Fruit fly (Drosophila melanogaster) whole organism, embryonic: ENCODE data around the gene rt.

Experiments
- CG10462 ChIP-seq: fragments of 200-800 bp; sonication (Bioruptor generic); optimal IDR thresholded peaks from 2 replicates; lab custom pipeline; 2016; ENCODE audit warnings: missing biosample characterization, missing genetic modification characterization
- CG12659 ChIP-seq: fragments of 200-800 bp; sonication (Bioruptor generic); optimal IDR thresholded peaks from 3 replicates; lab custom pipeline; 2017; ENCODE audit warnings: mild to moderate bottlenecking, missing biosample characterization, missing genetic modification reagents, missing genetic modification characterization
- CG13624 ChIP-seq: fragments of 200-800 bp; sonication (Bioruptor generic); optimal IDR thresholded peaks from 2 replicates; lab custom pipeline; 2016; ENCODE audit warnings: missing biosample characterization, missing genetic modification characterization
- CG1647 ChIP-seq: fragments of 200-800 bp; sonication (Bioruptor generic); optimal IDR thresholded peaks from 3 replicates; lab custom pipeline; 2016; ENCODE audit warnings: missing biosample characterization, missing genetic modification characterization
- CG16863 ChIP-seq: fragments of 200-800 bp; sonication (Bioruptor generic); optimal IDR thresholded peaks from 3 replicates; lab custom pipeline; 2016; ENCODE audit warnings: missing biosample characterization, missing genetic modification characterization
- CG2875 ChIP-seq: fragments of 200-800 bp; sonication (Bioruptor generic); optimal IDR thresholded peaks from 2 replicates; lab custom pipeline; 2017; ENCODE audit warnings: missing biosample characterization, mild to moderate bottlenecking, missing genetic modification characterization, missing genetic modification reagents
- CG3163 ChIP-seq: fragments of 200-800 bp; sonication (Bioruptor generic); optimal IDR thresholded peaks from 3 replicates; lab custom pipeline; 2016; ENCODE audit warnings: missing biosample characterization, missing genetic modification characterization
- CG3281 ChIP-seq: fragments of 200-800 bp; sonication (Bioruptor generic); optimal IDR thresholded peaks from 3 replicates; lab custom pipeline; 2017; ENCODE audit warnings: missing biosample characterization, mild to moderate bottlenecking, missing genetic modification characterization
- CG4328 ChIP-seq: fragments of 200-800 bp; sonication (Bioruptor generic); optimal IDR thresholded peaks from 3 replicates; lab custom pipeline; 2017; ENCODE audit warnings: missing biosample characterization, missing genetic modification reagents, missing genetic modification characterization
- CG4424 ChIP-seq: fragments of 200-800 bp; sonication (Bioruptor generic); optimal IDR thresholded peaks from 3 replicates; lab custom pipeline; 2016; ENCODE audit warnings: missing biosample characterization, missing genetic modification characterization
- CG5180 ChIP-seq: fragments of 200-800 bp; sonication (Bioruptor generic); optimal IDR thresholded peaks from 3 replicates; lab custom pipeline; 2017; ENCODE audit warnings: missing biosample characterization, missing genetic modification characterization, mild to moderate bottlenecking, moderate library complexity, missing genetic modification reagents
- CG9609 ChIP-seq: fragments of 200-800 bp; sonication (Bioruptor generic); optimal IDR thresholded peaks from 3 replicates; lab custom pipeline; 2016; ENCODE audit warnings: missing biosample characterization, missing genetic modification characterization
- CG9817 ChIP-seq: fragments of 200-800 bp; sonication (Bioruptor generic); optimal IDR thresholded peaks from 2 replicates; lab custom pipeline; 2018; ENCODE audit warnings: missing biosample characterization, mild to moderate bottlenecking, missing genetic modification characterization, moderate library complexity
- Doc3 ChIP-seq: fragments of 200-800 bp; sonication (Bioruptor generic); IDR thresholded peaks from 3 replicates; pipeline ENCODE4 v1.3.6; 2022; ENCODE audit warnings: missing biosample characterization, missing genetic modification characterization; ENCODE audit not compliant: partially characterized antibody
- Ets65A ChIP-seq: fragments of 200-800 bp; sonication (Bioruptor generic); peaks from one replicate; lab custom pipeline; 2016; ENCODE audit warnings: missing biosample characterization, missing genetic modification characterization
- Ets97D ChIP-seq: fragments of 200-800 bp; sonication (Bioruptor generic); optimal IDR thresholded peaks from 3 replicates; lab custom pipeline; 2016; ENCODE audit warnings: missing biosample characterization, missing genetic modification characterization
- Fer3 ChIP-seq: fragments of 200-800 bp; sonication (Bioruptor generic); optimal IDR thresholded peaks from 2 replicates; lab custom pipeline; 2018; ENCODE audit warnings: missing biosample characterization, mild to moderate bottlenecking, missing genetic modification characterization, moderate library complexity
- Gug ChIP-seq: fragments of 200-800 bp; sonication (Bioruptor generic); IDR thresholded peaks from 4 replicates; pipeline ENCODE4 v1.3.6; 2022; ENCODE audit warnings: missing biosample characterization, missing genetic modification characterization
- HLH3B ChIP-seq: fragments of 200-800 bp; sonication (Bioruptor generic); IDR thresholded peaks from 2 replicates; pipeline ENCODE4 v1.3.6; 2022; ENCODE audit warnings: missing biosample characterization, missing genetic modification characterization
- Lhr ChIP-seq: fragments of 200-800 bp; sonication (Bioruptor generic); optimal IDR thresholded peaks from 3 replicates; lab custom pipeline; 2017; ENCODE audit warnings: mild to moderate bottlenecking, missing biosample characterization, missing genetic modification reagents, missing genetic modification characterization
- Med ChIP-seq: fragments of 200-800 bp; sonication (Bioruptor generic); peaks from one replicate; lab custom pipeline; 2016; ENCODE audit warnings: missing biosample characterization, missing genetic modification characterization, mild to moderate bottlenecking, inconsistent platforms, moderate library complexity
- Scr ChIP-seq: fragments of 200-800 bp; sonication (Bioruptor generic); IDR thresholded peaks from 2 replicates; pipeline ENCODE4 v1.3.6; 2022; ENCODE audit warnings: missing biosample characterization, missing genetic modification characterization; ENCODE audit not compliant: partially characterized antibody
- Sin3A ChIP-seq: fragments of >200 bp; optimal IDR thresholded peaks from 2 replicates; lab custom pipeline; 2018
- Tbp ChIP-seq: fragments of >200 bp; optimal IDR thresholded peaks from 2 replicates; lab custom pipeline; 2018; ENCODE audit warnings: missing biosample characterization, missing genetic modification characterization
- Trl ChIP-seq, 3 experiments: fragments of >200 bp in 2 of 3; fragments of 200-800 bp in 1 of 3; sonication (Bioruptor generic) in 1 of 3; optimal IDR thresholded peaks; 2 replicates in 1 of 3; 3 replicates in 2 of 3; lab custom pipeline; 2016 to 2017; ENCODE audit warnings: missing biosample characterization in 1 of 3, missing genetic modification characterization in 1 of 3
- YL-1 ChIP-seq: fragments of 200-800 bp; sonication (Bioruptor generic); optimal IDR thresholded peaks from 3 replicates; lab custom pipeline; 2017; ENCODE audit warnings: missing biosample characterization, mild to moderate bottlenecking, missing genetic modification characterization
- ash1 ChIP-seq: fragments of 200-800 bp; sonication (Bioruptor generic); optimal IDR thresholded peaks from 2 replicates; lab custom pipeline; 2018; ENCODE audit warnings: missing biosample characterization, mild to moderate bottlenecking, missing genetic modification characterization
- bowl ChIP-seq: fragments of 200-800 bp; sonication (Bioruptor generic); IDR thresholded peaks from 2 replicates; pipeline ENCODE4 v1.3.6; 2022; ENCODE audit warnings: missing biosample characterization, missing genetic modification characterization
- cg ChIP-seq: fragments of 200-800 bp; sonication (Bioruptor generic); optimal IDR thresholded peaks from 3 replicates; lab custom pipeline; 2019; ENCODE audit warnings: missing biosample characterization, mild to moderate bottlenecking, missing genetic modification characterization, moderate library complexity
- dan ChIP-seq: fragments of 200-800 bp; sonication (Bioruptor generic); IDR thresholded peaks from 2 replicates; pipeline ENCODE4 v1.3.6; 2022; ENCODE audit warnings: missing biosample characterization, missing genetic modification characterization
- ftz-f1 ChIP-seq: fragments of 200-800 bp; sonication (Bioruptor generic); optimal IDR thresholded peaks from 2 replicates; lab custom pipeline; 2016; ENCODE audit warnings: missing biosample characterization, missing genetic modification characterization
- gcm2 ChIP-seq: fragments of 200-800 bp; sonication (Bioruptor generic); optimal IDR thresholded peaks from 2 replicates; lab custom pipeline; 2016; ENCODE audit warnings: missing biosample characterization, missing genetic modification characterization
- gem ChIP-seq: fragments of 200-800 bp; sonication (Bioruptor generic); optimal IDR thresholded peaks from 2 replicates; lab custom pipeline; 2019; ENCODE audit warnings: missing biosample characterization, mild to moderate bottlenecking, missing genetic modification characterization, moderate library complexity
- gsb ChIP-seq: fragments of 200-800 bp; sonication (Bioruptor generic); IDR thresholded peaks from 2 replicates; pipeline ENCODE4 v1.3.6; 2022; ENCODE audit warnings: missing biosample characterization, missing genetic modification characterization
- gt ChIP-seq: fragments of 200-800 bp; sonication (Bioruptor generic); IDR thresholded peaks from 2 replicates; pipeline ENCODE4 v1.3.6; 2022; ENCODE audit warnings: missing biosample characterization, missing genetic modification characterization
- hb ChIP-seq: fragments of 200-800 bp; sonication (Bioruptor generic); IDR thresholded peaks from 3 replicates; pipeline ENCODE4 v1.3.6; 2022; ENCODE audit warnings: missing biosample characterization, missing genetic modification characterization; ENCODE audit not compliant: partially characterized antibody
- her ChIP-seq: fragments of 200-800 bp; sonication (Bioruptor generic); optimal IDR thresholded peaks from 2 replicates; lab custom pipeline; 2016; ENCODE audit warnings: missing biosample characterization, missing genetic modification characterization
- insv ChIP-seq, 2 experiments: fragments of 200-800 bp; sonication (Bioruptor generic); optimal IDR thresholded peaks; 3 replicates each; lab custom pipeline; 2016 to 2018; ENCODE audit warnings: missing biosample characterization in 2 of 2, missing genetic modification characterization in 2 of 2
- jumu ChIP-seq: fragments of 200-800 bp; sonication (Bioruptor generic); optimal IDR thresholded peaks from 3 replicates; lab custom pipeline; 2016; ENCODE audit warnings: missing biosample characterization, missing genetic modification characterization
- knrl ChIP-seq: fragments of 200-800 bp; sonication (Bioruptor generic); IDR thresholded peaks from 3 replicates; pipeline ENCODE4 v1.3.6; 2022; ENCODE audit warnings: missing biosample characterization, missing genetic modification characterization; ENCODE audit not compliant: partially characterized antibody
- luna ChIP-seq: fragments of 200-800 bp; sonication (Bioruptor generic); optimal IDR thresholded peaks from 2 replicates; lab custom pipeline; 2016; ENCODE audit warnings: missing biosample characterization, missing genetic modification characterization
- nerfin-1 ChIP-seq: fragments of 200-800 bp; sonication (Bioruptor generic); optimal IDR thresholded peaks from 3 replicates; lab custom pipeline; 2019; ENCODE audit warnings: missing biosample characterization, mild to moderate bottlenecking, missing genetic modification characterization, moderate library complexity
- pb ChIP-seq: fragments of 200-800 bp; sonication (Bioruptor generic); optimal IDR thresholded peaks from 3 replicates; lab custom pipeline; 2016; ENCODE audit warnings: missing biosample characterization, missing genetic modification characterization
- peb ChIP-seq: fragments of 200-800 bp; sonication (Bioruptor generic); IDR thresholded peaks from 2 replicates; pipeline ENCODE4 v1.3.6; 2022; ENCODE audit warnings: missing biosample characterization, missing genetic modification characterization
- pita ChIP-seq: fragments of 200-800 bp; sonication (Bioruptor generic); optimal IDR thresholded peaks from 2 replicates; lab custom pipeline; 2017; ENCODE audit warnings: missing biosample characterization, mild to moderate bottlenecking, missing genetic modification characterization
- pnt ChIP-seq: fragments of 200-800 bp; sonication (Bioruptor generic); optimal IDR thresholded peaks from 3 replicates; lab custom pipeline; 2016; ENCODE audit warnings: missing biosample characterization, missing genetic modification characterization
- pros ChIP-seq: fragments of 200-800 bp; sonication (Bioruptor generic); optimal IDR thresholded peaks from 3 replicates; lab custom pipeline; 2019; ENCODE audit warnings: missing biosample characterization, mild to moderate bottlenecking, missing genetic modification characterization, moderate library complexity
- rib ChIP-seq: fragments of 200-800 bp; sonication (Bioruptor generic); IDR thresholded peaks from 2 replicates; pipeline ENCODE4 v1.3.6; 2022; ENCODE audit warnings: missing biosample characterization, missing genetic modification characterization
- sens-2 ChIP-seq: fragments of 200-800 bp; sonication (Bioruptor generic); IDR thresholded peaks from 2 replicates; pipeline ENCODE4 v1.3.6; 2022; ENCODE audit warnings: missing biosample characterization, missing genetic modification characterization
- sr ChIP-seq: fragments of 200-800 bp; sonication (Bioruptor generic); IDR thresholded peaks from 3 replicates; pipeline ENCODE4 v1.3.6; 2022; ENCODE audit warnings: missing biosample characterization, missing genetic modification characterization
- tin ChIP-seq: fragments of 200-800 bp; sonication (Bioruptor generic); optimal IDR thresholded peaks from 3 replicates; lab custom pipeline; 2016; ENCODE audit warnings: missing biosample characterization, missing genetic modification characterization
- wdn ChIP-seq: fragments of 200-800 bp; sonication (Bioruptor generic); IDR thresholded peaks from 2 replicates; pipeline ENCODE4 v1.3.6; 2022; ENCODE audit warnings: missing biosample characterization, missing genetic modification characterization

The rt gene

dm6 chr3L:11554338-11554737, 33.2 kb downstream of the rt start (continued):
- TF ChIP-seq peb (GFP tag; lab: Robert Waterston, UW) (peak; percentile 66), nerfin-1 (tag; lab: Kevin White, UChicago) (peak; percentile 79), HLH3B (peak; percentile 69), knrl (GFP tag; lab: Robert Waterston, UW) (no peak), Ets65A (peak; percentile 96), Ets97D (GFP tag; lab: Kevin White, UChicago) (peak; percentile 33), Gug (GFP tag; lab: Robert Waterston, UW) (peak; percentile 63; the same call in 3 of the 4 replicates), ftz-f1 (GFP tag; lab: Kevin White, UChicago) (no peak), Trl (optimal IDR thresholded peaks at IDR 0.05; lab: Kevin White, UChicago) (no peak), Trl (GFP tag; optimal IDR thresholded peaks at IDR 0.05; lab: Kevin White, UChicago) (peak; percentile 73), CG9609 (GFP tag; lab: Kevin White, UChicago) (peak; percentile 67), Tbp (GFP tag; lab: Kevin White, UChicago) (no peak), insv (GFP tag; optimal IDR thresholded peaks at IDR 0.05; lab: Kevin White, UChicago) (peak in 1 of 2 experiments; percentile 12), Fer3 (tag; lab: Kevin White, UChicago) (peak; percentile 64), gsb (GFP tag; lab: Robert Waterston, UW) (no peak), CG12659 (GFP tag; lab: Kevin White, UChicago) (peak; percentile 72), gt (GFP tag; lab: Robert Waterston, UW) (no peak), Sin3A (lab: Kevin White, UChicago) (no peak), luna (GFP tag; lab: Kevin White, UChicago) (no peak), YL-1 (GFP tag; lab: Kevin White, UChicago) (peak; percentile 6), bowl (GFP tag; lab: Robert Waterston, UW) (no peak), Med (GFP tag; lab: Kevin White, UChicago) (peak; percentile 91), CG4424 (GFP tag; lab: Kevin White, UChicago) (peak; percentile 80), CG1647 (GFP tag; lab: Kevin White, UChicago) (peak; percentile 39), CG9817 (tag; lab: Kevin White, UChicago) (no peak), her (GFP tag; lab: Kevin White, UChicago) (peak; percentile 46), gem (tag; lab: Kevin White, UChicago) (peak; percentile 93), Lhr (peak; percentile 75), hb (no peak), sr (GFP tag; lab: Robert Waterston, UW) (no peak), wdn (GFP tag; lab: Robert Waterston, UW) (no peak), CG13624 (GFP tag; lab: Kevin White, UChicago) (peak; percentile 48), pb (no peak), CG2875 (GFP tag; lab: Kevin White, UChicago) (peak; percentile 78), CG16863 (GFP tag; lab: Kevin White, UChicago) (peak; percentile 60), CG5180 (GFP tag; lab: Kevin White, UChicago) (peak; percentile 56), gcm2 (GFP tag; lab: Kevin White, UChicago) (no peak), sens-2 (GFP tag; lab: Robert Waterston, UW) (peak; percentile 87), Scr (GFP tag; lab: Robert Waterston, UW) (no peak), CG10462 (GFP tag; lab: Kevin White, UChicago) (peak; percentile 76), pnt (peak; percentile 66), cg (GFP tag; lab: Kevin White, UChicago) (no peak), rib (GFP tag; lab: Robert Waterston, UW) (no peak), CG4328 (GFP tag; lab: Kevin White, UChicago) (no peak), dan (no peak; the same call in 1 of the 2 replicates), pros (GFP tag; lab: Kevin White, UChicago) (peak; percentile 40), ash1 (GFP tag; lab: Kevin White, UChicago) (no peak), tin (peak; percentile 85), CG3163 (GFP tag; lab: Kevin White, UChicago) (peak; percentile 36), CG3281 (GFP tag; lab: Kevin White, UChicago) (peak; percentile 50), pita (GFP tag; lab: Kevin White, UChicago) (no peak), jumu (GFP tag; lab: Kevin White, UChicago) (peak; percentile 66), Doc3 (GFP tag; lab: Robert Waterston, UW) (no peak)
